Worm (Caenorhabditis elegans) whole organism, midembryonic: Measurements from ENCODE around the gene Y39G8B.1.

Experiments used
- T22C8.4 ChIP-seq: fragments of 200-800 bp; sonication (Bioruptor generic); IDR thresholded peaks from 2 replicates; pipeline ENCODE4 v1.3.6; 2022; ENCODE audit warnings: missing genetic modification characterization, missing compliant biosample characterization
- klf-2 ChIP-seq: fragments of 200-800 bp; sonication (Bioruptor generic); conservative IDR thresholded peaks from 2 replicates; pipeline ENCODE4 v1.3.6; 2022; ENCODE audit warnings: missing genetic modification reagents, missing genetic modification characterization, missing compliant biosample characterization
- med-1 ChIP-seq: sonication (generic microtip); optimal IDR thresholded peaks from 2 replicates; lab custom pipeline; 2017; ENCODE audit warnings: missing genetic modification characterization, mild to moderate bottlenecking, missing compliant biosample characterization, antibody characterized with exemption, missing genetic modification reagents; ENCODE audit not compliant: insufficient read depth
- ref-1 ChIP-seq: fragments of 200-800 bp; sonication (Bioruptor generic); conservative IDR thresholded peaks from 2 replicates; pipeline ENCODE4 v1.3.6; 2022; ENCODE audit warnings: missing genetic modification reagents, missing genetic modification characterization, missing compliant biosample characterization
- ztf-23 ChIP-seq: fragments of 200-800 bp; sonication (Bioruptor generic); IDR thresholded peaks from 2 replicates; pipeline ENCODE4 v1.3.6; 2022; ENCODE audit warnings: missing genetic modification reagents, missing genetic modification characterization, missing compliant biosample characterization
- ztf-29 ChIP-seq: fragments of 200-800 bp; sonication (Bioruptor generic); IDR thresholded peaks from 2 replicates; pipeline ENCODE4 v1.3.6; 2022; ENCODE audit warnings: missing genetic modification reagents, missing genetic modification characterization, missing compliant biosample characterization

ce11 chrII:13997989-13998388 is 24.4 kb upstream of the Y39G8B.1 start:
- TF ChIP-seq ztf-23 (no peak), klf-2 (GFP tag; lab: Robert Waterston, UW) (no peak), ref-1 (GFP tag; lab: Robert Waterston, UW) (no peak), T22C8.4 (GFP tag; lab: Robert Waterston, UW) (no peak), med-1 (no peak), ztf-29 (GFP tag; lab: Robert Waterston, UW) (no peak)
